Worm (Caenorhabditis elegans): ENCODE measurements around the gene B0416.2.

Gene B0416.2

ce11 chrX:9264231-9264630 lies 34.7 kb upstream of the B0416.2 start, which contains the start of gene F18G5.6:
Gene F18G5.6, minus strand, starts transcription at chrX:9264331.
- TF ChIP-seq sem-4 (tag; optimal IDR thresholded peaks at IDR 0.05) = no peak
- no peak for TF ChIP-seq sma-3 (GFP tag; optimal IDR thresholded peaks at IDR 0.05)
- TF ChIP-seq blmp-1 (tag; optimal IDR thresholded peaks at IDR 0.05; ENCODE audit: insufficient read depth) = no peak
- no peak for TF ChIP-seq egl-27 (tag; optimal IDR thresholded peaks at IDR 0.05)
- no peak for TF ChIP-seq nhr-11 (tag; optimal IDR thresholded peaks at IDR 0.05)
- TF ChIP-seq unc-39 (tag; optimal IDR thresholded peaks at IDR 0.05) = no peak
- no peak for TF ChIP-seq R02D3.7 (tag; optimal IDR thresholded peaks at IDR 0.05)
- no peak for TF ChIP-seq ZK546.5 (tag; optimal IDR thresholded peaks at IDR 0.05)
- no peak for TF ChIP-seq lsy-2 (tag; optimal IDR thresholded peaks at IDR 0.05)
- no peak for TF ChIP-seq lin-39 (tag; optimal IDR thresholded peaks at IDR 0.05)
- no peak for TF ChIP-seq ceh-82 (tag; optimal IDR thresholded peaks at IDR 0.05)
- no peak for TF ChIP-seq nhr-129 (tag; optimal IDR thresholded peaks at IDR 0.05)
- no peak for TF ChIP-seq peb-1 (tag; optimal IDR thresholded peaks at IDR 0.05)
- TF ChIP-seq ztf-11 (tag; optimal IDR thresholded peaks at IDR 0.05) = no peak
- no peak for TF ChIP-seq zag-1 (tag; optimal IDR thresholded peaks at IDR 0.05)
- no peak for TF ChIP-seq nhr-21 (tag; optimal IDR thresholded peaks at IDR 0.05)
- no peak for TF ChIP-seq nhr-12 (tag; optimal IDR thresholded peaks at IDR 0.05)
- TF ChIP-seq nhr-6 (tag; optimal IDR thresholded peaks at IDR 0.05) = no peak

ce11 chrX:9264636-9265035 lies 34.3 kb upstream of the B0416.2 start:
- TF ChIP-seq nhr-21 (tag; optimal IDR thresholded peaks at IDR 0.05) (no peak), nhr-237 (tag; optimal IDR thresholded peaks at IDR 0.05) (no peak), ZK546.5 (tag; optimal IDR thresholded peaks at IDR 0.05) (no peak), aly-2 (tag; optimal IDR thresholded peaks at IDR 0.05) (no peak), mdl-1 (tag; optimal IDR thresholded peaks at IDR 0.05) (peak in 1 of 2 experiments; percentile 46), nhr-11 (tag; optimal IDR thresholded peaks at IDR 0.05) (no peak), dmd-4 (tag; optimal IDR thresholded peaks at IDR 0.05) (no peak), crh-2 (tag; optimal IDR thresholded peaks at IDR 0.05) (peak; percentile 55), nhr-6 (tag; optimal IDR thresholded peaks at IDR 0.05) (no peak), F13H6.1 (tag; optimal IDR thresholded peaks at IDR 0.05) (peak; percentile 76), mab-5 (tag; optimal IDR thresholded peaks at IDR 0.05) (no peak), ceh-16 (tag; optimal IDR thresholded peaks at IDR 0.05) (no peak), Y55F3AM.14 (GFP tag; optimal IDR thresholded peaks at IDR 0.05) (peak; percentile 24), skn-1 (tag; optimal IDR thresholded peaks at IDR 0.05) (no peak), nhr-77 (tag; optimal IDR thresholded peaks at IDR 0.05) (no peak), nhr-23 (tag; optimal IDR thresholded peaks at IDR 0.05) (no peak), lin-11 (tag; optimal IDR thresholded peaks at IDR 0.05) (no peak), snpc-4 (tag; optimal IDR thresholded peaks at IDR 0.05) (no peak), blmp-1 (tag; optimal IDR thresholded peaks at IDR 0.05; ENCODE audit: insufficient read depth) (no peak), ama-1 (optimal IDR thresholded peaks at IDR 0.05) (no peak), lsy-2 (tag; optimal IDR thresholded peaks at IDR 0.05) (peak in 1 of 2 experiments; percentile 41), ceh-82 (tag; optimal IDR thresholded peaks at IDR 0.05) (no peak), elt-1 (tag; optimal IDR thresholded peaks at IDR 0.05) (no peak), nhr-10 (tag; optimal IDR thresholded peaks at IDR 0.05) (no peak), unc-55 (GFP tag; optimal IDR thresholded peaks at IDR 0.05) (no peak), gmeb-1 (tag; optimal IDR thresholded peaks at IDR 0.05) (peak; percentile 30), unc-39 (tag; optimal IDR thresholded peaks at IDR 0.05) (no peak), peb-1 (tag; optimal IDR thresholded peaks at IDR 0.05) (no peak), sma-9 (GFP tag; optimal IDR thresholded peaks at IDR 0.05) (peak; percentile 89), sma-9 (tag; optimal IDR thresholded peaks at IDR 0.05) (no peak), alr-1 (tag; optimal IDR thresholded peaks at IDR 0.05) (no peak), C34F6.9 (tag; optimal IDR thresholded peaks at IDR 0.05) (no peak), sma-3 (GFP tag; optimal IDR thresholded peaks at IDR 0.05) (peak; percentile 12), nhr-129 (tag; optimal IDR thresholded peaks at IDR 0.05) (peak; percentile 29), elt-3 (tag; optimal IDR thresholded peaks at IDR 0.05) (no peak), unc-62 (GFP tag; optimal IDR thresholded peaks at IDR 0.05) (no peak), R02D3.7 (tag; optimal IDR thresholded peaks at IDR 0.05) (no peak), sem-4 (tag; optimal IDR thresholded peaks at IDR 0.05) (no peak), nhr-25 (tag; optimal IDR thresholded peaks at IDR 0.05) (no peak), ztf-1 (GFP tag; conservative IDR thresholded peaks at IDR 0.05) (no peak), lin-13 (GFP tag; optimal IDR thresholded peaks at IDR 0.05) (no peak), ztf-11 (tag; optimal IDR thresholded peaks at IDR 0.05) (no peak), ztf-4 (tag; optimal IDR thresholded peaks at IDR 0.05) (no peak), lin-39 (tag; optimal IDR thresholded peaks at IDR 0.05) (no peak), nhr-12 (tag; optimal IDR thresholded peaks at IDR 0.05) (no peak), mbf-1 (tag; optimal IDR thresholded peaks at IDR 0.05) (no peak), egl-27 (tag; optimal IDR thresholded peaks at IDR 0.05) (no peak), zag-1 (tag; optimal IDR thresholded peaks at IDR 0.05) (no peak), fos-1 (tag; optimal IDR thresholded peaks at IDR 0.05) (peak; percentile 77)

Data from whole organism, L2 larva.